Worm (Caenorhabditis elegans) whole organism, L4/young adult: Measurements from ENCODE around the gene C48D5.3.

Source experiments
- W03F9.2 ChIP-seq: fragments of 150-350 bp; optimal IDR thresholded peaks from 2 replicates; lab custom pipeline; 2014; ENCODE audit warnings: missing biosample characterization, missing genetic modification characterization
- dao-5 ChIP-seq: sonication (generic microtip); optimal IDR thresholded peaks from 2 replicates; lab custom pipeline; 2016; ENCODE audit warnings: missing genotype, missing genetic modification characterization, moderate library complexity, missing compliant biosample characterization

ce11 chrIII:3541093-3541492 lies 40.4 kb downstream of the C48D5.3 start:
- TF ChIP-seq W03F9.2 (tag; lab: Kevin White, UChicago) (no peak), dao-5 (no peak)
